Fruit fly (Drosophila melanogaster) whole organism, prepupa: ENCODE results near the gene CG9368.

Source experiments
- CG31627 ChIP-seq: fragments of 200-800 bp; sonication (Bioruptor generic); optimal IDR thresholded peaks from 3 replicates; lab custom pipeline; 2016; ENCODE audit warnings: missing biosample characterization, missing genetic modification characterization
- CG3919 ChIP-seq: fragments of 200-800 bp; sonication (Bioruptor generic); optimal IDR thresholded peaks from 3 replicates; lab custom pipeline; 2016; ENCODE audit warnings: missing biosample characterization, missing genetic modification characterization
- CG4318 ChIP-seq: fragments of 200-800 bp; sonication (Bioruptor generic); optimal IDR thresholded peaks from 3 replicates; lab custom pipeline; 2017; ENCODE audit warnings: missing biosample characterization, mild to moderate bottlenecking, missing genetic modification characterization
- CG6854 ChIP-seq: fragments of 200-800 bp; sonication (Bioruptor generic); optimal IDR thresholded peaks from 2 replicates; lab custom pipeline; 2017; ENCODE audit warnings: missing biosample characterization, mild to moderate bottlenecking, missing genetic modification characterization
- Ets21C ChIP-seq: fragments of 200-800 bp; sonication (Bioruptor generic); optimal IDR thresholded peaks from 3 replicates; lab custom pipeline; 2016; ENCODE audit warnings: missing biosample characterization, missing genetic modification characterization
- Ets96B ChIP-seq: fragments of 200-800 bp; optimal IDR thresholded peaks from 2 replicates; lab custom pipeline; 2019; ENCODE audit warnings: missing biosample characterization, mild to moderate bottlenecking, missing genetic modification characterization, moderate library complexity
- Met ChIP-seq: fragments of 200-800 bp; sonication (Bioruptor generic); optimal IDR thresholded peaks from 3 replicates; lab custom pipeline; 2016; ENCODE audit warnings: missing biosample characterization, missing genetic modification characterization
- cyc ChIP-seq: fragments of 200-800 bp; sonication (Bioruptor generic); optimal IDR thresholded peaks from 3 replicates; lab custom pipeline; 2016; ENCODE audit warnings: missing biosample characterization, missing genetic modification characterization
- dac ChIP-seq: fragments of 200-800 bp; sonication (Bioruptor generic); optimal IDR thresholded peaks from 2 replicates; lab custom pipeline; 2017; ENCODE audit warnings: missing biosample characterization, mild to moderate bottlenecking, missing genetic modification characterization
- fd85E ChIP-seq: fragments of 200-800 bp; sonication (Bioruptor generic); optimal IDR thresholded peaks from 3 replicates; lab custom pipeline; 2016; ENCODE audit warnings: missing biosample characterization, missing genetic modification characterization
- pdm3 ChIP-seq: fragments of 200-800 bp; sonication (Bioruptor generic); optimal IDR thresholded peaks from 3 replicates; lab custom pipeline; 2016; ENCODE audit warnings: missing biosample characterization, missing genetic modification characterization
- spab ChIP-seq: fragments of 200-800 bp; sonication (Bioruptor generic); optimal IDR thresholded peaks from 2 replicates; lab custom pipeline; 2017; ENCODE audit warnings: missing biosample characterization, mild to moderate bottlenecking, missing genetic modification characterization, missing genetic modification reagents
- vri ChIP-seq: fragments of 200-800 bp; sonication (Bioruptor generic); optimal IDR thresholded peaks from 3 replicates; lab custom pipeline; 2016; ENCODE audit warnings: missing biosample characterization, mild to moderate bottlenecking, missing genetic modification characterization

DNA sequence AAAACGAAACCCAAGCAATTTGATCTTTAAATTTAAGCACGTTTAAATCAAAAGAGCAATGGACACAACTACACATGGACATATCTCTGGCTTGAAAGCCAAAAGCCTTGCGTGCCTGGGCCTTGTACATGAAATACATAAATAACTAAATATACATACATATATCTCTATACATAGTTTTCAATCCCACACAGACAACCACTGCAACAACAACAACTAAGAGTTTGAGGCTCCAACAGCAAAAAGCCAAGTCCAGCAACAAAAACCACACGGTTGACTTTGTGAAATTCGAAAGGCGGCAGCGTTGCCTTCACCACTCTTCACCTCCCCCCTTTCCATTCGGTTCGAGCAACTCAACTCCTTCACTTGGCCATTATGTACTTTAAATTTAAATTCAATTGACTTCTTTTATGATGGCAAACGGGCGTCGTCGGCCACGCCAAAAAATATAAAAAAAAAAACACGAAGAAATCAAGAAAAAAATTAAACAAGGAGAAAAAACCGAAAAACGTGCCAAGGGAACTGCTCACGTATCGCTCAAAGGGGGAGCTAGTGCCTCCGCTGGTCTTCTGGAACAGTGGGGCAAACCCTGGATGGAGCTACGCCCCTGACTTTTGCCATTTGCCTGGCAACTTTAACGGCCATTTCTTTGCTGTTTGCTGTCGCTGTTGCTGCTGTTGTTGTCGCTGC, 41.3 kb upstream of the CG9368 start:
- TF ChIP-seq dac, result no peak
- no peak for TF ChIP-seq Met (GFP tag; lab: Kevin White, UChicago)
- TF ChIP-seq Ets21C, result no peak
- no peak for TF ChIP-seq Ets96B (tag; lab: Kevin White, UChicago)
- no peak for TF ChIP-seq cyc (GFP tag; lab: Kevin White, UChicago)
- TF ChIP-seq fd85E (GFP tag; lab: Kevin White, UChicago), result no peak
- TF ChIP-seq pdm3 (GFP tag; lab: Kevin White, UChicago), result no peak
- TF ChIP-seq CG4318 (GFP tag; lab: Kevin White, UChicago), result no peak
- TF ChIP-seq CG3919 (GFP tag; lab: Kevin White, UChicago), result no peak
- no peak for TF ChIP-seq vri (GFP tag; lab: Kevin White, UChicago)
- no peak for TF ChIP-seq CG6854
- no peak for TF ChIP-seq CG31627 (GFP tag; lab: Kevin White, UChicago)
- no peak for TF ChIP-seq spab (GFP tag; lab: Kevin White, UChicago)
